Fruit fly (Drosophila melanogaster): ENCODE data around the gene CG34452.
A peak's percentile ranks its signal among the peaks of the same experiment; 100 is the strongest.

CG34452 gene

dm6 chr3L:15675111-15675510, 12.6 kb downstream of the CG34452 start (continued):
- TF ChIP-seq Elba2 (GFP tag; optimal IDR thresholded peaks at IDR 0.05) (peak; percentile 9), mld (GFP tag; IDR thresholded peaks at IDR 0.05; ENCODE audit: partially characterized antibody) (no peak), CG9215 (GFP tag; IDR thresholded peaks at IDR 0.05) (0 out of 2 replicates have a peak, but pooled peaks have one; percentile 13), Meics (GFP tag; optimal IDR thresholded peaks at IDR 0.05) (no peak), gsb-n (tag; optimal IDR thresholded peaks at IDR 0.05) (peak; percentile 77), kay (GFP tag; optimal IDR thresholded peaks at IDR 0.05) (no peak), CG31365 (tag; optimal IDR thresholded peaks at IDR 0.05) (no peak), sob (GFP tag; IDR thresholded peaks at IDR 0.05) (no peak), PHDP (tag; optimal IDR thresholded peaks at IDR 0.05) (peak; percentile 55), Kr (GFP tag; optimal IDR thresholded peaks at IDR 0.05) (peak; percentile 11), CG3163 (GFP tag; optimal IDR thresholded peaks at IDR 0.05) (no peak), CG5953 (GFP tag; IDR thresholded peaks at IDR 0.05) (no peak), Deaf1 (tag; optimal IDR thresholded peaks at IDR 0.05) (peak; percentile 15), nau (GFP tag; optimal IDR thresholded peaks at IDR 0.05) (peak; percentile 67), jing (GFP tag; optimal IDR thresholded peaks at IDR 0.05) (peak; percentile 50), CG7357 (GFP tag; IDR thresholded peaks at IDR 0.05) (peak; percentile 36; the same call in 1 of the 3 replicates), CG14050 (GFP tag; IDR thresholded peaks at IDR 0.05) (no peak), CG13624 (GFP tag; optimal IDR thresholded peaks at IDR 0.05) (peak; percentile 32), Nf-YB (GFP tag; optimal IDR thresholded peaks at IDR 0.05) (peak; percentile 45), lab (GFP tag; optimal IDR thresholded peaks at IDR 0.05) (peak; percentile 7), CG12769 (tag; optimal IDR thresholded peaks at IDR 0.05) (peak; percentile 5), pnt (GFP tag; optimal IDR thresholded peaks at IDR 0.05) (peak; percentile 55), CG7745 (tag; optimal IDR thresholded peaks at IDR 0.05) (no peak), CG18764 (GFP tag; optimal IDR thresholded peaks at IDR 0.05) (peak; percentile 47), so (GFP tag; IDR thresholded peaks at IDR 0.05) (peak; percentile 62; the same call in 1 of the 3 replicates), CG14710 (tag; optimal IDR thresholded peaks at IDR 0.05) (peak; percentile 90), HLH3B (GFP tag; IDR thresholded peaks at IDR 0.05) (peak; percentile 38; the same call in 1 of the 2 replicates), CG3726 (GFP tag; IDR thresholded peaks at IDR 0.05) (no peak), Mes4 (GFP tag; optimal IDR thresholded peaks at IDR 0.05) (peak; percentile 53), ham (GFP tag; IDR thresholded peaks at IDR 0.05) (no peak), CG15696 (tag; optimal IDR thresholded peaks at IDR 0.05) (peak; percentile 91), HLH54F (GFP tag; optimal IDR thresholded peaks at IDR 0.05) (no peak), Hr51 (GFP tag; optimal IDR thresholded peaks at IDR 0.05) (peak in 1 of 2 experiments; percentile 6), klu (GFP tag; IDR thresholded peaks at IDR 0.05) (no peak), Oaz (GFP tag; IDR thresholded peaks at IDR 0.05) (no peak), Camta (GFP tag; optimal IDR thresholded peaks at IDR 0.05) (peak; percentile 63), Med (GFP tag) (peak; percentile 85), CG10979 (tag; optimal IDR thresholded peaks at IDR 0.05) (peak; percentile 93), bbx (GFP tag; IDR thresholded peaks at IDR 0.05; ENCODE audit: partially characterized antibody) (no peak), jumu (GFP tag; optimal IDR thresholded peaks at IDR 0.05) (peak; percentile 57), Sry-δ (GFP tag; optimal IDR thresholded peaks at IDR 0.05) (peak; percentile 21), Fer3 (tag; optimal IDR thresholded peaks at IDR 0.05) (peak; percentile 4), lov (optimal IDR thresholded peaks at IDR 0.05) (no peak), lov (GFP tag; IDR thresholded peaks at IDR 0.05) (no peak), CG11723 (GFP tag; optimal IDR thresholded peaks at IDR 0.05) (peak; percentile 44), CG17612 (GFP tag; IDR thresholded peaks at IDR 0.05) (no peak), CG17568 (GFP tag; optimal IDR thresholded peaks at IDR 0.05) (peak; percentile 38), chn (GFP tag; optimal IDR thresholded peaks at IDR 0.05) (peak; percentile 78), BtbVII (GFP tag; optimal IDR thresholded peaks at IDR 0.05) (no peak), croc (GFP tag; conservative IDR thresholded peaks at IDR 0.05) (peak; percentile 72), usp (GFP tag; optimal IDR thresholded peaks at IDR 0.05) (no peak)
